Fruit fly (Drosophila melanogaster): ENCODE data around the gene CG42324.

- no peak for TF ChIP-seq CG4496 (GFP tag; IDR thresholded peaks at IDR 0.05)
- TF ChIP-seq EcR (GFP tag; optimal IDR thresholded peaks at IDR 0.05), result no peak
- TF ChIP-seq CG13204 (GFP tag; optimal IDR thresholded peaks at IDR 0.05), result no peak
- TF ChIP-seq D1 (tag; optimal IDR thresholded peaks at IDR 0.05), result no peak
- TF ChIP-seq CG15710 (tag; optimal IDR thresholded peaks at IDR 0.05), result no peak
- no peak for TF ChIP-seq CG17806 (tag; optimal IDR thresholded peaks at IDR 0.05)
- no peak for TF ChIP-seq Snoo (tag; optimal IDR thresholded peaks at IDR 0.05)
- TF ChIP-seq rn (GFP tag; IDR thresholded peaks at IDR 0.05), result no peak
- no peak for TF ChIP-seq Ets98B (GFP tag; IDR thresholded peaks at IDR 0.05)
- TF ChIP-seq CG14655 (GFP tag; optimal IDR thresholded peaks at IDR 0.05), result no peak
Measured at dm6 chr3L:3516485-3516884, 44.2 kb downstream of the CG42324 start.

Measured in whole organism, pupa.